Worm (Caenorhabditis elegans): Measurements from ENCODE around the gene T23F6.3.

- no peak for TF ChIP-seq hlh-6 (tag; optimal IDR thresholded peaks at IDR 0.05)
- no peak for TF ChIP-seq fkh-10 (GFP tag; optimal IDR thresholded peaks at IDR 0.05)
- TF ChIP-seq sox-4 (tag; optimal IDR thresholded peaks at IDR 0.05) = no peak
- no peak for TF ChIP-seq ceh-34 (tag; optimal IDR thresholded peaks at IDR 0.05)
- TF ChIP-seq lin-11 (tag; optimal IDR thresholded peaks at IDR 0.05) = no peak
- no peak for TF ChIP-seq lim-6 (tag; optimal IDR thresholded peaks at IDR 0.05)
- no peak for TF ChIP-seq F13H6.1 (tag; optimal IDR thresholded peaks at IDR 0.05)
- no peak for TF ChIP-seq nhr-11 (tag; optimal IDR thresholded peaks at IDR 0.05)
- no peak for TF ChIP-seq ceh-45 (GFP tag; IDR thresholded peaks at IDR 0.05)
- no peak for TF ChIP-seq unc-86 (tag; optimal IDR thresholded peaks at IDR 0.05)
- TF ChIP-seq pha-4 (tag; optimal IDR thresholded peaks at IDR 0.05) = no peak
- no peak for TF ChIP-seq pax-1 (tag; optimal IDR thresholded peaks at IDR 0.05)
- no peak for TF ChIP-seq pqm-1 (tag; optimal IDR thresholded peaks at IDR 0.05)
- no peak for TF ChIP-seq unc-55 (GFP tag; optimal IDR thresholded peaks at IDR 0.05)
These were observed 38.2 kb upstream of the T23F6.3 start for ce11 chrIV:12762782-12763181.
